Fruit fly (Drosophila melanogaster): Measurements from ENCODE around the gene CG3062.

- no peak for TF ChIP-seq pan (optimal IDR thresholded peaks at IDR 0.05)
- no peak for TF ChIP-seq usp (GFP tag; optimal IDR thresholded peaks at IDR 0.05)
- no peak for TF ChIP-seq Dll (optimal IDR thresholded peaks at IDR 0.05)
Observed at dm6 chrX:4592258-4592657, 52.4 kb downstream of the CG3062 start.

Measured in whole organism.